Fruit fly (Drosophila melanogaster) whole organism, pupa: ENCODE measurements around the gene CG10650.
A peak's percentile ranks its signal among the peaks of the same experiment; 100 is the strongest.

ENCODE experiments used
- CG12605 ChIP-seq: fragments of 200-800 bp; sonication (Bioruptor generic); IDR thresholded peaks from 2 replicates; pipeline ENCODE4 v1.3.6; 2022; ENCODE audit warnings: missing biosample characterization, missing genetic modification characterization
- CG4496 ChIP-seq: fragments of 200-800 bp; sonication (Bioruptor generic); IDR thresholded peaks from 3 replicates; pipeline ENCODE4 v1.3.6; 2022; ENCODE audit warnings: missing biosample characterization, missing genetic modification characterization
- CG8301 ChIP-seq: fragments of 200-800 bp; sonication (Bioruptor generic); optimal IDR thresholded peaks from 2 replicates; lab custom pipeline; 2018; ENCODE audit warnings: missing biosample characterization, mild to moderate bottlenecking, missing genetic modification characterization
- CG9948 ChIP-seq: fragments of 200-800 bp; sonication (Bioruptor generic); optimal IDR thresholded peaks from 2 replicates; lab custom pipeline; 2018; ENCODE audit warnings: missing biosample characterization, mild to moderate bottlenecking, missing genetic modification characterization, moderate library complexity
- EcR ChIP-seq: fragments of 200-800 bp; sonication (Bioruptor generic); optimal IDR thresholded peaks from 3 replicates; lab custom pipeline; 2019; ENCODE audit warnings: missing biosample characterization, missing genetic modification characterization, mild to moderate bottlenecking, moderate library complexity, missing genetic modification reagents
- Ets98B ChIP-seq: fragments of 200-800 bp; sonication (Bioruptor generic); IDR thresholded peaks from 2 replicates; pipeline ENCODE4 v1.3.6; 2022; ENCODE audit warnings: missing biosample characterization, missing genetic modification characterization
- Snoo ChIP-seq: fragments of 200-800 bp; sonication (Bioruptor generic); optimal IDR thresholded peaks from 3 replicates; lab custom pipeline; 2017; ENCODE audit warnings: missing biosample characterization, mild to moderate bottlenecking, missing genetic modification characterization, inconsistent platforms
- rn ChIP-seq: fragments of 200-800 bp; sonication (Bioruptor generic); IDR thresholded peaks from 2 replicates; pipeline ENCODE4 v1.3.6; 2022; ENCODE audit warnings: missing biosample characterization, missing genetic modification characterization

dm6 chr2L:18954255-18954715, 41.4 kb downstream of the CG10650 start, which contains the start of gene CG10621:
- no peak for TF ChIP-seq CG8301 (tag; lab: Kevin White, UChicago)
- TF ChIP-seq Snoo: no peak
- no peak for TF ChIP-seq CG9948 (tag; lab: Kevin White, UChicago)
- peak; percentile 57 for TF ChIP-seq EcR (GFP tag; lab: Kevin White, UChicago)
- TF ChIP-seq rn (GFP tag; lab: Robert Waterston, UW): no peak
- TF ChIP-seq CG12605 (GFP tag; lab: Robert Waterston, UW): 0 out of 2 replicates have a peak, but pooled peaks have one; percentile 26
- peak; percentile 21; the same call in 1 of the 2 replicates for TF ChIP-seq Ets98B (GFP tag; lab: Robert Waterston, UW)
- TF ChIP-seq CG4496: no peak
